Worm (Caenorhabditis elegans): ENCODE data around the gene ZK632.14.
A peak's percentile ranks its signal among the peaks of the same experiment; 100 is the strongest.

ZK632.14 gene

ce11 chrIII:9780665-9781304 is 32.5 kb upstream of the ZK632.14 start, which contains the start of gene vha-1 (continued):
- TF ChIP-seq pha-4 (tag; optimal IDR thresholded peaks at IDR 0.05) (peak; percentile 92), nfyb-1 (GFP tag; IDR thresholded peaks at IDR 0.05) (peak; percentile 67; the same call in 1 of the 2 replicates), hlh-26 (GFP tag; conservative IDR thresholded peaks at IDR 0.05) (no peak), ceh-91 (GFP tag; IDR thresholded peaks at IDR 0.05) (no peak), madf-3 (GFP tag; IDR thresholded peaks at IDR 0.05) (peak; percentile 100)

- TF ChIP-seq atf-7 (tag; optimal IDR thresholded peaks at IDR 0.05) (peak; percentile 40), Y53F4B.3 (GFP tag; IDR thresholded peaks at IDR 0.05) (no peak), ceh-58 (GFP tag; IDR thresholded peaks at IDR 0.05) (no peak), F55B11.4 (tag; optimal IDR thresholded peaks at IDR 0.05; ENCODE audit: borderline replicate concordance, insufficient read depth) (no peak), F39B2.1 (GFP tag; IDR thresholded peaks at IDR 0.05) (no peak), nfya-2 (GFP tag; IDR thresholded peaks at IDR 0.05) (peak; percentile 25; the same call in 1 of the 2 replicates), madf-6 (GFP tag; IDR thresholded peaks at IDR 0.05) (peak; percentile 57), nhr-27 (tag; optimal IDR thresholded peaks at IDR 0.05) (no peak), ceh-100 (GFP tag; IDR thresholded peaks at IDR 0.05) (no peak), F22D6.2 (tag; optimal IDR thresholded peaks at IDR 0.05) (no peak), mcd-1 (GFP tag; IDR thresholded peaks at IDR 0.05) (peak; percentile 62), mxl-1 (tag; optimal IDR thresholded peaks at IDR 0.05) (no peak), C06A6.2 (GFP tag; conservative IDR thresholded peaks at IDR 0.05) (no peak), dpff-1 (tag; optimal IDR thresholded peaks at IDR 0.05) (peak; percentile 11), hmg-20 (GFP tag; IDR thresholded peaks at IDR 0.05) (no peak), unc-62 (GFP tag; optimal IDR thresholded peaks at IDR 0.05) (no peak), F49E8.2 (tag; optimal IDR thresholded peaks at IDR 0.05; ENCODE audit: insufficient read depth) (peak; percentile 54), mes-4 (tag; optimal IDR thresholded peaks at IDR 0.05) (no peak), nfyb-1 (GFP tag; IDR thresholded peaks at IDR 0.05) (peak; percentile 77), ceh-40 (GFP tag; IDR thresholded peaks at IDR 0.05) (0 out of 2 replicates have a peak, but pooled peaks have one; percentile 8), F57C9.4 (tag; optimal IDR thresholded peaks at IDR 0.05) (no peak), hlh-26 (GFP tag; conservative IDR thresholded peaks at IDR 0.05) (no peak), F37B4.10 (GFP tag; IDR thresholded peaks at IDR 0.05) (no peak), lin-54 (GFP tag; optimal IDR thresholded peaks at IDR 0.05) (peak; percentile 3), ekl-4 (GFP tag; IDR thresholded peaks at IDR 0.05) (peak; percentile 80), bed-2 (GFP tag; IDR thresholded peaks at IDR 0.05) (no peak), ztf-22 (GFP tag; optimal IDR thresholded peaks at IDR 0.05) (no peak), nhr-179 (tag; optimal IDR thresholded peaks at IDR 0.05) (no peak), F57A8.1 (GFP tag; optimal IDR thresholded peaks at IDR 0.05) (no peak), aptf-2 (GFP tag; conservative IDR thresholded peaks at IDR 0.05) (no peak), egl-44 (GFP tag; IDR thresholded peaks at IDR 0.05) (peak; percentile 53; the same call in 1 of the 2 replicates), chd-7 (tag; optimal IDR thresholded peaks at IDR 0.05) (peak; percentile 58), Y79H2A.3 (GFP tag; conservative IDR thresholded peaks at IDR 0.05) (no peak), snpc-3.4 (tag; optimal IDR thresholded peaks at IDR 0.05) (no peak), ZK185.1 (tag; optimal IDR thresholded peaks at IDR 0.05; ENCODE audit: poor library complexity, severe bottlenecking) (peak; percentile 37), rcor-1 (GFP tag; IDR thresholded peaks at IDR 0.05) (no peak), B0019.2 (GFP tag; conservative IDR thresholded peaks at IDR 0.05) (no peak), athp-1 (tag; optimal IDR thresholded peaks at IDR 0.05) (peak; percentile 77), T07F8.4 (tag; optimal IDR thresholded peaks at IDR 0.05) (no peak), die-1 (tag; optimal IDR thresholded peaks at IDR 0.05) (peak; percentile 62), dox-1 (GFP tag; IDR thresholded peaks at IDR 0.05) (peak; percentile 31), madf-3 (GFP tag; IDR thresholded peaks at IDR 0.05) (0 out of 2 replicates have a peak, but pooled peaks have one; percentile 64), nhr-120 (GFP tag; IDR thresholded peaks at IDR 0.05) (no peak), attf-5 (GFP tag; optimal IDR thresholded peaks at IDR 0.05) (no peak)
Measured at ce11 chrIII:9782011-9782436, 31.2 kb upstream of the ZK632.14 start, which contains the start of gene vha-2. TSS of gene vha-2 (plus strand) at chrIII:9782164.
